Worm (Caenorhabditis elegans) whole organism, young adult: ENCODE measurements around the gene F52E4.5.

ENCODE experiments used
- B0261.1 ChIP-seq: sonication (generic microtip); optimal IDR thresholded peaks from 2 replicates; lab custom pipeline; 2016; ENCODE audit warnings: mild to moderate bottlenecking, missing genetic modification characterization, moderate library complexity, missing compliant biosample characterization
- C06A6.2 ChIP-seq: fragments of 200-800 bp; sonication (Bioruptor generic); conservative IDR thresholded peaks from 2 replicates; pipeline ENCODE4 v1.3.6; 2022; ENCODE audit warnings: missing genetic modification characterization, missing compliant biosample characterization
- F10E7.11 ChIP-seq: sonication (generic microtip); optimal IDR thresholded peaks from 2 replicates; lab custom pipeline; 2017; ENCODE audit warnings: mild to moderate bottlenecking, missing genetic modification characterization, moderate library complexity, missing compliant biosample characterization
- F23B12.7 ChIP-seq: sonication (generic microtip); optimal IDR thresholded peaks from 2 replicates; lab custom pipeline; 2017; ENCODE audit warnings: missing genetic modification characterization, mild to moderate bottlenecking, missing compliant biosample characterization, antibody characterized with exemption, moderate library complexity; ENCODE audit not compliant: insufficient read depth
- F39B2.1 ChIP-seq: fragments of 200-800 bp; sonication (Bioruptor generic); IDR thresholded peaks from 2 replicates; pipeline ENCODE4 v1.3.6; 2022; ENCODE audit warnings: missing genetic modification reagents, missing genetic modification characterization, missing compliant biosample characterization
- T26A5.8 ChIP-seq: sonication (generic microtip); optimal IDR thresholded peaks from 2 replicates; lab custom pipeline; 2016; ENCODE audit warnings: missing genetic modification characterization, missing compliant biosample characterization
- Y53F4B.3 ChIP-seq: fragments of 200-800 bp; sonication (Bioruptor generic); IDR thresholded peaks from 2 replicates; pipeline ENCODE4 v1.3.6; 2022; ENCODE audit warnings: missing genetic modification reagents, missing genetic modification characterization, missing compliant biosample characterization
- Y56A3A.18 ChIP-seq: fragments of 200-800 bp; sonication (Bioruptor generic); IDR thresholded peaks from 2 replicates; pipeline ENCODE4 v1.3.6; 2022; ENCODE audit warnings: missing genetic modification reagents, missing genetic modification characterization, missing compliant biosample characterization
- Y67H2A.10 ChIP-seq: fragments of 200-800 bp; sonication (Bioruptor generic); conservative IDR thresholded peaks from 2 replicates; pipeline ENCODE4 v1.3.6; 2022; ENCODE audit warnings: missing genetic modification reagents, missing genetic modification characterization, missing compliant biosample characterization
- Y79H2A.3 ChIP-seq: fragments of 200-800 bp; sonication (Bioruptor generic); conservative IDR thresholded peaks from 2 replicates; pipeline ENCODE4 v1.3.6; 2022; ENCODE audit warnings: missing genetic modification reagents, missing genetic modification characterization, missing compliant biosample characterization
- Y95B8A.8 ChIP-seq: fragments of 200-800 bp; sonication (Bioruptor generic); IDR thresholded peaks from 2 replicates; pipeline ENCODE4 v1.3.6; 2022; ENCODE audit warnings: missing genetic modification reagents, missing genetic modification characterization, missing compliant biosample characterization
- akir-1 ChIP-seq: fragments of 200-800 bp; sonication (Bioruptor generic); optimal IDR thresholded peaks from 2 replicates; lab custom pipeline; 2018; ENCODE audit warnings: mild to moderate bottlenecking, missing genetic modification characterization, moderate library complexity, missing compliant biosample characterization
- aptf-2 ChIP-seq: fragments of 200-800 bp; sonication (Bioruptor generic); conservative IDR thresholded peaks from 2 replicates; pipeline ENCODE4 v1.3.6; 2022; ENCODE audit warnings: missing genetic modification reagents, missing genetic modification characterization, missing compliant biosample characterization
- athp-1 ChIP-seq: sonication (generic microtip); optimal IDR thresholded peaks from 2 replicates; lab custom pipeline; 2017; ENCODE audit warnings: mild to moderate bottlenecking, missing genetic modification characterization, missing compliant biosample characterization
- attf-5 ChIP-seq: fragments of 200-800 bp; sonication (Bioruptor generic); optimal IDR thresholded peaks from 2 replicates; lab custom pipeline; 2018; ENCODE audit warnings: mild to moderate bottlenecking, missing genetic modification characterization, missing compliant biosample characterization
- attf-6 ChIP-seq: fragments of 200-800 bp; sonication (Bioruptor generic); IDR thresholded peaks from 2 replicates; pipeline ENCODE4 v1.3.6; 2022; ENCODE audit warnings: missing genetic modification reagents, missing genetic modification characterization, missing compliant biosample characterization
- ceh-100 ChIP-seq: fragments of 200-800 bp; sonication (Bioruptor generic); IDR thresholded peaks from 2 replicates; pipeline ENCODE4 v1.3.6; 2022; ENCODE audit warnings: missing genetic modification reagents, missing genetic modification characterization, missing compliant biosample characterization
- ceh-58 ChIP-seq: fragments of 200-800 bp; sonication (Bioruptor generic); IDR thresholded peaks from 2 replicates; pipeline ENCODE4 v1.3.6; 2022; ENCODE audit warnings: missing genetic modification characterization, missing compliant biosample characterization
- ceh-79 ChIP-seq: sonication (generic microtip); optimal IDR thresholded peaks from 2 replicates; lab custom pipeline; 2017; ENCODE audit warnings: mild to moderate bottlenecking, missing genetic modification characterization, missing compliant biosample characterization
- chd-7 ChIP-seq: sonication (generic microtip); optimal IDR thresholded peaks from 2 replicates; lab custom pipeline; 2016; ENCODE audit warnings: mild to moderate bottlenecking, missing genetic modification characterization, moderate library complexity, missing compliant biosample characterization
- dox-1 ChIP-seq: fragments of 200-800 bp; sonication (Bioruptor generic); IDR thresholded peaks from 2 replicates; pipeline ENCODE4 v1.3.6; 2022; ENCODE audit warnings: missing genetic modification reagents, missing genetic modification characterization, missing compliant biosample characterization
- dpff-1 ChIP-seq: sonication (generic microtip); optimal IDR thresholded peaks from 2 replicates; lab custom pipeline; 2017; ENCODE audit warnings: mild to moderate bottlenecking, missing genetic modification characterization, missing compliant biosample characterization
- efl-1 ChIP-seq: fragments of 150-350 bp; optimal IDR thresholded peaks from 2 replicates; lab custom pipeline; 2014; ENCODE audit warnings: missing biosample characterization, missing genetic modification reagents, missing genetic modification characterization
- egl-18 ChIP-seq: fragments of 200-800 bp; sonication (Bioruptor generic); IDR thresholded peaks from 2 replicates; pipeline ENCODE4 v1.3.6; 2022; ENCODE audit warnings: missing genetic modification reagents, missing genetic modification characterization, missing compliant biosample characterization
- egl-44 ChIP-seq: fragments of 200-800 bp; sonication (Bioruptor generic); IDR thresholded peaks from 2 replicates; pipeline ENCODE4 v1.3.6; 2022; ENCODE audit warnings: missing genetic modification reagents, missing genetic modification characterization, missing compliant biosample characterization
- ekl-4 ChIP-seq: fragments of 200-800 bp; sonication (Bioruptor generic); IDR thresholded peaks from 2 replicates; pipeline ENCODE4 v1.3.6; 2022; ENCODE audit warnings: missing genetic modification reagents, missing genetic modification characterization, missing compliant biosample characterization
- gei-17 ChIP-seq: fragments of 200-800 bp; sonication (Bioruptor generic); optimal IDR thresholded peaks from 2 replicates; lab custom pipeline; 2018; ENCODE audit warnings: mild to moderate bottlenecking, missing genetic modification characterization, missing compliant biosample characterization
- him-1 ChIP-seq: sonication (generic microtip); optimal IDR thresholded peaks from 2 replicates; lab custom pipeline; 2016; ENCODE audit warnings: missing genotype, missing genetic modification reagents, missing genetic modification characterization, missing compliant biosample characterization
- hlh-26 ChIP-seq: fragments of 200-800 bp; sonication (Bioruptor generic); conservative IDR thresholded peaks from 2 replicates; pipeline ENCODE4 v1.3.6; 2022; ENCODE audit warnings: missing genetic modification reagents, missing genetic modification characterization, missing compliant biosample characterization
- hsf-1 ChIP-seq: fragments of 200-800 bp; sonication (Bioruptor generic); IDR thresholded peaks from 2 replicates; pipeline ENCODE4 v1.3.6; 2022; ENCODE audit warnings: missing genetic modification reagents, missing genetic modification characterization, missing compliant biosample characterization
- lag-1 ChIP-seq: fragments of 200-800 bp; sonication (Bioruptor generic); IDR thresholded peaks from 2 replicates; pipeline ENCODE4 v1.3.6; 2022; ENCODE audit warnings: missing genetic modification reagents, missing genetic modification characterization, missing compliant biosample characterization
- lin-26 ChIP-seq: fragments of 200-800 bp; sonication (Bioruptor generic); IDR thresholded peaks from 2 replicates; pipeline ENCODE4 v1.3.6; 2022; ENCODE audit warnings: missing genetic modification reagents, missing genetic modification characterization, missing compliant biosample characterization
- lsl-1 ChIP-seq: fragments of 200-800 bp; sonication (Bioruptor generic); optimal IDR thresholded peaks from 2 replicates; lab custom pipeline; 2018; ENCODE audit warnings: mild to moderate bottlenecking, missing genetic modification characterization, moderate library complexity, missing compliant biosample characterization
- mcd-1 ChIP-seq: fragments of 200-800 bp; sonication (Bioruptor generic); IDR thresholded peaks from 2 replicates; pipeline ENCODE4 v1.3.6; 2022; ENCODE audit warnings: missing genetic modification reagents, missing genetic modification characterization, missing compliant biosample characterization
- mel-28 ChIP-seq: sonication (generic microtip); optimal IDR thresholded peaks from 2 replicates; lab custom pipeline; 2016; ENCODE audit warnings: borderline replicate concordance, mild to moderate bottlenecking, missing genetic modification characterization, missing compliant biosample characterization
- nfya-2 ChIP-seq: fragments of 200-800 bp; sonication (Bioruptor generic); IDR thresholded peaks from 2 replicates; pipeline ENCODE4 v1.3.6; 2022; ENCODE audit warnings: missing genetic modification reagents, missing genetic modification characterization, missing compliant biosample characterization
- nhr-179 ChIP-seq: sonication (generic microtip); optimal IDR thresholded peaks from 2 replicates; lab custom pipeline; 2016; ENCODE audit warnings: mild to moderate bottlenecking, missing genetic modification characterization, missing compliant biosample characterization
- nhr-27 ChIP-seq: fragments of 200-800 bp; sonication (Bioruptor generic); optimal IDR thresholded peaks from 2 replicates; lab custom pipeline; 2018; ENCODE audit warnings: mild to moderate bottlenecking, missing genetic modification characterization, moderate library complexity, missing compliant biosample characterization
- nhr-80 ChIP-seq: sonication (generic microtip); optimal IDR thresholded peaks from 2 replicates; lab custom pipeline; 2016; ENCODE audit warnings: missing genetic modification characterization, missing compliant biosample characterization
- rcor-1 ChIP-seq: fragments of 200-800 bp; sonication (Bioruptor generic); IDR thresholded peaks from 2 replicates; pipeline ENCODE4 v1.3.6; 2022; ENCODE audit warnings: missing genetic modification reagents, missing genetic modification characterization, missing compliant biosample characterization
- repo-1 ChIP-seq: sonication (generic microtip); optimal IDR thresholded peaks from 2 replicates; lab custom pipeline; 2017; ENCODE audit warnings: mild to moderate bottlenecking, missing genetic modification characterization, missing compliant biosample characterization
- snpc-1.3 ChIP-seq: sonication (generic microtip); optimal IDR thresholded peaks from 2 replicates; lab custom pipeline; 2017; ENCODE audit warnings: missing genetic modification characterization, mild to moderate bottlenecking, missing compliant biosample characterization, antibody characterized with exemption, moderate library complexity, missing genotype, missing genetic modification reagents; ENCODE audit not compliant: insufficient read depth
- tlf-1 ChIP-seq: fragments of 200-800 bp; sonication (Bioruptor generic); optimal IDR thresholded peaks from 2 replicates; lab custom pipeline; 2018; ENCODE audit warnings: mild to moderate bottlenecking, missing genetic modification characterization, missing compliant biosample characterization
- unc-130 ChIP-seq: sonication (generic microtip); optimal IDR thresholded peaks from 2 replicates; lab custom pipeline; 2016; ENCODE audit warnings: missing genetic modification reagents, missing genetic modification characterization, missing compliant biosample characterization
- ztf-25 ChIP-seq: fragments of 200-800 bp; sonication (Bioruptor generic); IDR thresholded peaks from 2 replicates; pipeline ENCODE4 v1.3.6; 2022; ENCODE audit warnings: missing genetic modification reagents, missing genetic modification characterization, missing compliant biosample characterization
- ztf-26 ChIP-seq: sonication (generic microtip); optimal IDR thresholded peaks from 2 replicates; lab custom pipeline; 2017; ENCODE audit warnings: missing genetic modification characterization, missing compliant biosample characterization
- ztf-28 ChIP-seq: fragments of 200-800 bp; sonication (Bioruptor generic); IDR thresholded peaks from 2 replicates; pipeline ENCODE4 v1.3.6; 2022; ENCODE audit warnings: missing genetic modification reagents, missing genetic modification characterization, missing compliant biosample characterization
- ztf-3 ChIP-seq: fragments of 200-800 bp; sonication (Bioruptor generic); optimal IDR thresholded peaks from 2 replicates; lab custom pipeline; 2018; ENCODE audit warnings: mild to moderate bottlenecking, missing genetic modification characterization, missing compliant biosample characterization

F52E4.5 gene

ce11 chrX:3116033-3116876, 29.1 kb upstream of the F52E4.5 start, which contains the start of gene mai-1 (continued):
- TF ChIP-seq F10E7.11 (tag; lab: Kevin White, UChicago) (no peak), Y53F4B.3 (GFP tag; lab: Robert Waterston, UW) (no peak), egl-18 (GFP tag; lab: Robert Waterston, UW) (no peak), Y67H2A.10 (no peak), ztf-3 (no peak), C06A6.2 (GFP tag; lab: Robert Waterston, UW) (no peak), lag-1 (no peak), him-1 (tag; lab: Kevin White, UChicago) (no peak), athp-1 (tag; lab: Kevin White, UChicago) (no peak), ztf-26 (tag; lab: Kevin White, UChicago) (no peak), tlf-1 (GFP tag; lab: Kevin White, UChicago) (no peak), F23B12.7 (tag; lab: Kevin White, UChicago) (no peak), lin-26 (peak; percentile 59), snpc-1.3 (no peak), T26A5.8 (tag; lab: Kevin White, UChicago) (no peak), akir-1 (GFP tag; lab: Kevin White, UChicago) (no peak), unc-130 (GFP tag; lab: Kevin White, UChicago) (no peak), attf-5 (no peak), aptf-2 (GFP tag; lab: Robert Waterston, UW) (no peak), egl-44 (GFP tag; lab: Robert Waterston, UW) (0 out of 2 replicates have a peak, but pooled peaks have one; percentile 37), dpff-1 (tag; lab: Kevin White, UChicago) (no peak), Y79H2A.3 (GFP tag; lab: Robert Waterston, UW) (no peak), ztf-25 (GFP tag; lab: Robert Waterston, UW) (no peak), Y56A3A.18 (GFP tag; lab: Robert Waterston, UW) (no peak), rcor-1 (no peak), efl-1 (GFP tag; lab: Kevin White, UChicago) (no peak), dox-1 (GFP tag; lab: Robert Waterston, UW) (no peak), nhr-27 (tag; lab: Kevin White, UChicago) (no peak), mel-28 (tag; lab: Kevin White, UChicago) (no peak), hlh-26 (no peak), attf-6 (GFP tag; lab: Robert Waterston, UW) (0 out of 2 replicates have a peak, but pooled peaks have one; percentile 15), nhr-179 (tag; lab: Kevin White, UChicago) (no peak), ceh-79 (tag; lab: Kevin White, UChicago) (no peak), nhr-80 (tag; lab: Kevin White, UChicago) (no peak), F39B2.1 (GFP tag; lab: Robert Waterston, UW) (no peak), nfya-2 (GFP tag; lab: Robert Waterston, UW) (no peak), lsl-1 (no peak), ceh-58 (GFP tag; lab: Robert Waterston, UW) (no peak), chd-7 (tag; lab: Kevin White, UChicago) (no peak), gei-17 (GFP tag; lab: Kevin White, UChicago) (no peak), ceh-100 (GFP tag; lab: Robert Waterston, UW) (no peak), repo-1 (tag; lab: Kevin White, UChicago) (no peak), ztf-28 (GFP tag; lab: Robert Waterston, UW) (no peak), ekl-4 (no peak), mcd-1 (GFP tag; lab: Robert Waterston, UW) (peak; percentile 64), hsf-1 (GFP tag; lab: Robert Waterston, UW) (no peak), B0261.1 (tag; lab: Kevin White, UChicago) (no peak), Y95B8A.8 (GFP tag; lab: Robert Waterston, UW) (no peak)
